Worm (Caenorhabditis elegans) whole organism, L2 larva: ENCODE results near the gene pxmp-4.

Experiments
- R02D3.7 ChIP-seq: fragments of 150-350 bp; optimal IDR thresholded peaks from 2 replicates; lab custom pipeline; 2014; ENCODE audit warnings: missing biosample characterization, missing genetic modification characterization
- egl-27 ChIP-seq: sonication (generic microtip); optimal IDR thresholded peaks from 3 replicates; lab custom pipeline; 2017; ENCODE audit warnings: missing biosample characterization, missing genetic modification reagents, missing genetic modification characterization
- unc-39 ChIP-seq: fragments of 150-350 bp; optimal IDR thresholded peaks from 2 replicates; lab custom pipeline; 2014; ENCODE audit warnings: missing biosample characterization, missing genetic modification characterization

DNA sequence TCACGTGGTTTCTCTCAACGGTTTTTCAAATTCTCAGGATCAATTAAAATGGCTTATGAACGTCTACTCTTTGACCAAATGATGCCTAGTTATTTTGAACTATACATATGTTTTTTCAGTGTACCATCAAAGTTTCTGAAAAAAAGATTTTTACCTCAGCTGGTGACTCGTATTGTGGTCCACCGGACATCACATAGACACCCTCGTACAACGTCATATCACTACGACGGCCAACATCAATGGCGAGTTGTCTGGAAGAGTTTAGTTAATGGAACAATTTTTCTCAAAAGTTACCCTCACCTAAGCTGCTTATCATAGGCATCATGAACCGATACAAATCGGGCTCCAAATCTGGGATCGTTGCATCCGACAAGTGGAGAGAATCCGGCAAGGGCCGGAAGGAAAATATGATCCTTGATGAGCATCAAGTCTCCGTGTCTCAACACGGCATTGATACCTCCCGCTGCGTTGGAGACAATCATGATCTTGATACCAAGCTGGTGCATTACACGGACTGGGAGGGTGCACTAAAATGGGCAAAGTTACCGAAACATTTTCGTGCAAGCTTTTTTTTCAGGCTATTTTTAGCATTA, 43.7 kb downstream of the pxmp-4 start:
- no peak for TF ChIP-seq unc-39 (tag; lab: Kevin White, UChicago)
- TF ChIP-seq egl-27 (tag; lab: Kevin White, UChicago) = no peak
- no peak for TF ChIP-seq R02D3.7 (tag; lab: Kevin White, UChicago)
